Fruit fly (Drosophila melanogaster) whole organism, prepupa: ENCODE data around the gene CG2839.

Source experiments
- Blimp-1 ChIP-seq: fragments of 200-800 bp; sonication (Bioruptor generic); optimal IDR thresholded peaks from 3 replicates; lab custom pipeline; 2017; ENCODE audit warnings: missing biosample characterization, missing genetic modification characterization, mild to moderate bottlenecking, moderate library complexity, missing genetic modification reagents
- CG10631 ChIP-seq: fragments of 200-800 bp; sonication (Bioruptor generic); optimal IDR thresholded peaks from 2 replicates; lab custom pipeline; 2016; ENCODE audit warnings: missing biosample characterization, missing genetic modification characterization
- CG10669 ChIP-seq: fragments of 200-800 bp; sonication (Bioruptor generic); optimal IDR thresholded peaks from 3 replicates; lab custom pipeline; 2018; ENCODE audit warnings: missing biosample characterization, mild to moderate bottlenecking, missing genetic modification characterization, moderate library complexity
- CG11294 ChIP-seq: fragments of 200-800 bp; sonication (Bioruptor generic); IDR thresholded peaks from 2 replicates; pipeline ENCODE4 v1.3.6; 2022; ENCODE audit warnings: missing biosample characterization, missing genetic modification characterization
- CG11762 ChIP-seq: fragments of 200-800 bp; sonication (Bioruptor generic); optimal IDR thresholded peaks from 3 replicates; lab custom pipeline; 2016; ENCODE audit warnings: missing biosample characterization, missing genetic modification characterization; ENCODE audit not compliant: insufficient read depth
- CG11902 ChIP-seq: fragments of 200-800 bp; sonication (Bioruptor generic); optimal IDR thresholded peaks from 3 replicates; lab custom pipeline; 2016; ENCODE audit warnings: missing biosample characterization, missing genetic modification characterization
- CG15336 ChIP-seq: fragments of 200-800 bp; sonication (Bioruptor generic); IDR thresholded peaks from 2 replicates; pipeline ENCODE4 v1.3.6; 2022; ENCODE audit warnings: missing biosample characterization, missing genetic modification characterization
- CG1621 ChIP-seq: fragments of 200-800 bp; sonication (Bioruptor generic); optimal IDR thresholded peaks from 3 replicates; lab custom pipeline; 2018; ENCODE audit warnings: missing biosample characterization, mild to moderate bottlenecking, missing genetic modification characterization
- CG16779 ChIP-seq: fragments of 200-800 bp; sonication (Bioruptor generic); optimal IDR thresholded peaks from 3 replicates; lab custom pipeline; 2017; ENCODE audit warnings: missing biosample characterization, mild to moderate bottlenecking, missing genetic modification characterization
- CG3032 ChIP-seq: fragments of 200-800 bp; optimal IDR thresholded peaks from 2 replicates; lab custom pipeline; 2019; ENCODE audit warnings: missing biosample characterization, mild to moderate bottlenecking, missing genetic modification characterization, moderate library complexity
- CG31627 ChIP-seq: fragments of 200-800 bp; sonication (Bioruptor generic); optimal IDR thresholded peaks from 3 replicates; lab custom pipeline; 2016; ENCODE audit warnings: missing biosample characterization, missing genetic modification characterization
- CG32006 ChIP-seq: fragments of 200-800 bp; sonication (Bioruptor generic); optimal IDR thresholded peaks from 3 replicates; lab custom pipeline; 2017; ENCODE audit warnings: missing biosample characterization, mild to moderate bottlenecking, missing genetic modification characterization
- CG34406 ChIP-seq: fragments of 200-800 bp; sonication (Bioruptor generic); optimal IDR thresholded peaks from 3 replicates; lab custom pipeline; 2016; ENCODE audit warnings: missing biosample characterization, missing genetic modification characterization
- CG3919 ChIP-seq: fragments of 200-800 bp; sonication (Bioruptor generic); optimal IDR thresholded peaks from 3 replicates; lab custom pipeline; 2016; ENCODE audit warnings: missing biosample characterization, missing genetic modification characterization
- CG4318 ChIP-seq: fragments of 200-800 bp; sonication (Bioruptor generic); optimal IDR thresholded peaks from 3 replicates; lab custom pipeline; 2017; ENCODE audit warnings: missing biosample characterization, mild to moderate bottlenecking, missing genetic modification characterization
- CG6163 ChIP-seq: fragments of 200-800 bp; sonication (Bioruptor generic); IDR thresholded peaks from 3 replicates; pipeline ENCODE4 v1.3.6; 2022; ENCODE audit warnings: missing biosample characterization, missing genetic modification characterization
- CG6276 ChIP-seq: fragments of 200-800 bp; sonication (Bioruptor generic); optimal IDR thresholded peaks from 2 replicates; lab custom pipeline; 2017; ENCODE audit warnings: missing biosample characterization, mild to moderate bottlenecking, missing genetic modification characterization
- CG6792 ChIP-seq: fragments of 200-800 bp; sonication (Bioruptor generic); optimal IDR thresholded peaks from 3 replicates; lab custom pipeline; 2016; ENCODE audit warnings: missing biosample characterization, missing genetic modification characterization
- CG6808 ChIP-seq: fragments of 200-800 bp; sonication (Bioruptor generic); optimal IDR thresholded peaks from 3 replicates; lab custom pipeline; 2017; ENCODE audit warnings: missing biosample characterization, missing genetic modification characterization, mild to moderate bottlenecking, moderate library complexity, missing genetic modification reagents
- CG6854 ChIP-seq: fragments of 200-800 bp; sonication (Bioruptor generic); optimal IDR thresholded peaks from 2 replicates; lab custom pipeline; 2017; ENCODE audit warnings: missing biosample characterization, mild to moderate bottlenecking, missing genetic modification characterization
- CG7368 ChIP-seq: fragments of 200-800 bp; sonication (Bioruptor generic); optimal IDR thresholded peaks from 3 replicates; lab custom pipeline; 2016; ENCODE audit warnings: missing biosample characterization, missing genetic modification characterization
- CG8119 ChIP-seq: fragments of 200-800 bp; sonication (Bioruptor generic); IDR thresholded peaks from 3 replicates; pipeline ENCODE4 v1.3.6; 2022; ENCODE audit warnings: missing biosample characterization, missing genetic modification characterization
- CG8319 ChIP-seq: fragments of 200-800 bp; sonication (Bioruptor generic); optimal IDR thresholded peaks from 3 replicates; lab custom pipeline; 2016; ENCODE audit warnings: missing biosample characterization, missing genetic modification characterization
- CG8632 ChIP-seq: fragments of 200-800 bp; sonication (Bioruptor generic); optimal IDR thresholded peaks from 3 replicates; lab custom pipeline; 2016; ENCODE audit warnings: missing biosample characterization, missing genetic modification characterization
- CG9139 ChIP-seq: fragments of 200-800 bp; sonication (Bioruptor generic); optimal IDR thresholded peaks from 3 replicates; lab custom pipeline; 2017; ENCODE audit warnings: missing biosample characterization, mild to moderate bottlenecking, missing genetic modification characterization
- Eip75B ChIP-seq: fragments of 200-800 bp; sonication (Bioruptor generic); optimal IDR thresholded peaks from 3 replicates; lab custom pipeline; 2016; ENCODE audit warnings: missing biosample characterization, missing genetic modification characterization
- Eip78C ChIP-seq: fragments of 200-800 bp; sonication (Bioruptor generic); peaks from one replicate; lab custom pipeline; 2016; ENCODE audit warnings: missing biosample characterization, missing genetic modification characterization
- Eip93F ChIP-seq: fragments of 200-800 bp; sonication (Bioruptor generic); optimal IDR thresholded peaks from 2 replicates; lab custom pipeline; 2016; ENCODE audit warnings: missing biosample characterization, mild to moderate bottlenecking, missing genetic modification characterization
- Gug ChIP-seq: fragments of 200-800 bp; sonication (Bioruptor generic); IDR thresholded peaks from 2 replicates; pipeline ENCODE4 v1.3.6; 2022; ENCODE audit warnings: missing biosample characterization, missing genetic modification characterization
- Hr38 ChIP-seq: sonication (Bioruptor generic); optimal IDR thresholded peaks from 2 replicates; lab custom pipeline; 2016; ENCODE audit warnings: missing biosample characterization, missing genetic modification characterization
- Hr39 ChIP-seq: fragments of 200-800 bp; sonication (Bioruptor generic); optimal IDR thresholded peaks from 2 replicates; lab custom pipeline; 2016; ENCODE audit warnings: missing biosample characterization, missing genetic modification characterization
- Met ChIP-seq: fragments of 200-800 bp; sonication (Bioruptor generic); optimal IDR thresholded peaks from 3 replicates; lab custom pipeline; 2016; ENCODE audit warnings: missing biosample characterization, missing genetic modification characterization
- OdsH ChIP-seq: fragments of 200-800 bp; sonication (Bioruptor generic); optimal IDR thresholded peaks from 3 replicates; lab custom pipeline; 2016; ENCODE audit warnings: missing biosample characterization, missing genetic modification characterization
- Smox ChIP-seq: fragments of 200-800 bp; sonication (Bioruptor generic); optimal IDR thresholded peaks from 3 replicates; lab custom pipeline; 2016; ENCODE audit warnings: missing biosample characterization, missing genetic modification characterization
- Sox102F ChIP-seq: fragments of 200-800 bp; sonication (Bioruptor generic); optimal IDR thresholded peaks from 2 replicates; lab custom pipeline; 2016; ENCODE audit warnings: missing biosample characterization, mild to moderate bottlenecking, missing genetic modification characterization
- Sox14 ChIP-seq: fragments of 200-800 bp; sonication (Bioruptor generic); optimal IDR thresholded peaks from 3 replicates; lab custom pipeline; 2016; ENCODE audit warnings: missing biosample characterization, missing genetic modification characterization
- Sox15 ChIP-seq: fragments of 200-800 bp; sonication (Bioruptor generic); optimal IDR thresholded peaks from 3 replicates; lab custom pipeline; 2016; ENCODE audit warnings: missing biosample characterization, missing genetic modification characterization
- achi ChIP-seq: fragments of 200-800 bp; sonication (Bioruptor generic); optimal IDR thresholded peaks from 3 replicates; lab custom pipeline; 2016; ENCODE audit warnings: missing biosample characterization, missing genetic modification characterization
- acj6 ChIP-seq: fragments of 200-800 bp; sonication (Bioruptor generic); optimal IDR thresholded peaks from 3 replicates; lab custom pipeline; 2016; ENCODE audit warnings: missing biosample characterization, missing genetic modification characterization
- cyc ChIP-seq: fragments of 200-800 bp; sonication (Bioruptor generic); optimal IDR thresholded peaks from 3 replicates; lab custom pipeline; 2016; ENCODE audit warnings: missing biosample characterization, missing genetic modification characterization
- dsx ChIP-seq: fragments of 200-800 bp; optimal IDR thresholded peaks from 3 replicates; lab custom pipeline; 2019; ENCODE audit warnings: missing biosample characterization, mild to moderate bottlenecking, missing genetic modification characterization, moderate library complexity; ENCODE audit not compliant: poor library complexity, severe bottlenecking
- eg ChIP-seq: fragments of 200-800 bp; sonication (Bioruptor generic); IDR thresholded peaks from 3 replicates; pipeline ENCODE4 v1.3.6; 2022; ENCODE audit warnings: missing biosample characterization, missing genetic modification characterization
- esn ChIP-seq: fragments of 200-800 bp; sonication (Bioruptor generic); optimal IDR thresholded peaks from 2 replicates; lab custom pipeline; 2016; ENCODE audit warnings: missing biosample characterization, mild to moderate bottlenecking, missing genetic modification characterization, moderate library complexity
- fkh ChIP-seq: fragments of 200-800 bp; sonication (Bioruptor generic); optimal IDR thresholded peaks from 3 replicates; lab custom pipeline; 2017; ENCODE audit warnings: missing biosample characterization, mild to moderate bottlenecking, missing genetic modification characterization, moderate library complexity
- lz ChIP-seq: fragments of 200-800 bp; sonication (Bioruptor generic); optimal IDR thresholded peaks from 3 replicates; lab custom pipeline; 2016; ENCODE audit warnings: missing biosample characterization, missing genetic modification characterization
- pdm3 ChIP-seq: fragments of 200-800 bp; sonication (Bioruptor generic); optimal IDR thresholded peaks from 3 replicates; lab custom pipeline; 2016; ENCODE audit warnings: missing biosample characterization, missing genetic modification characterization
- salr ChIP-seq, 2 experiments: fragments of 200-800 bp; sonication (Bioruptor generic); optimal IDR thresholded peaks; 3 replicates each; lab custom pipeline; 2016 to 2018; ENCODE audit warnings: missing biosample characterization in 2 of 2, missing genetic modification characterization in 2 of 2, mild to moderate bottlenecking in 1 of 2
- spab ChIP-seq: fragments of 200-800 bp; sonication (Bioruptor generic); optimal IDR thresholded peaks from 2 replicates; lab custom pipeline; 2017; ENCODE audit warnings: missing biosample characterization, mild to moderate bottlenecking, missing genetic modification characterization, missing genetic modification reagents
- ss ChIP-seq, 2 experiments: fragments of 200-800 bp; sonication (Bioruptor generic); optimal IDR thresholded peaks; 2 replicates in 1 of 2; 3 replicates in 1 of 2; lab custom pipeline; 2017 to 2018; ENCODE audit warnings: mild to moderate bottlenecking in 2 of 2, missing biosample characterization in 2 of 2, missing genetic modification characterization in 2 of 2, moderate library complexity in 1 of 2
- svp ChIP-seq: fragments of 200-800 bp; sonication (Bioruptor generic); peaks from one replicate; lab custom pipeline; 2016; ENCODE audit warnings: missing biosample characterization, missing genetic modification characterization
- topi ChIP-seq: fragments of 200-800 bp; sonication (Bioruptor generic); optimal IDR thresholded peaks from 3 replicates; lab custom pipeline; 2016; ENCODE audit warnings: missing biosample characterization, missing genetic modification characterization
- vri ChIP-seq: fragments of 200-800 bp; sonication (Bioruptor generic); optimal IDR thresholded peaks from 3 replicates; lab custom pipeline; 2016; ENCODE audit warnings: missing biosample characterization, mild to moderate bottlenecking, missing genetic modification characterization

The CG2839 gene

DNA sequence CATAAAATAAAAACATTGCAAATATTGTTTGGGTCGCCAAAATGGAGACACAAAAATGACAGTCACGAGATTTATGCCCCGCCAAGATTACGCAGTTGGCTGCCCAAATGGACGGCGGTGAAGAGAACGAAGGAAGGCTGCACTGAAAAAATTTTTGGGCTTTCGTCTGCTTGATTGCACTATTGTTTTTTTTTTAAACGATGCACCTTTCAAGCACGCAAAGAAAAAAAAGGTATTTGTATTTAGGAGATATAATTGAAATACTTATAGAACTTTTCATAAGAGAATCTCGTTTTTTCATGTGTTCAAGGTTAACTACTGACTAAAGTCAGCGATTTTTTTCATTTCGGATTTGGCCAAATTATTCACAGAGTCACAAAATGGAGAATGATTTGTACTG is 25.4 kb downstream of the CG2839 start:
- TF ChIP-seq Hr39 (GFP tag; lab: Kevin White, UChicago) (peak; percentile 81), svp (peak; percentile 89), Blimp-1 (no peak), CG6163 (GFP tag; lab: Robert Waterston, UW) (peak; percentile 49; the same call in 2 of the 3 replicates), fkh (no peak), CG34406 (GFP tag; lab: Kevin White, UChicago) (peak; percentile 33), Hr38 (GFP tag; lab: Kevin White, UChicago) (no peak), Eip78C (peak; percentile 81), CG6276 (GFP tag; lab: Kevin White, UChicago) (no peak), CG11294 (GFP tag; lab: Robert Waterston, UW) (no peak), eg (GFP tag; lab: Robert Waterston, UW) (peak; percentile 25; the same call in 1 of the 3 replicates), CG8319 (GFP tag; lab: Kevin White, UChicago) (no peak), achi (GFP tag; lab: Kevin White, UChicago) (peak; percentile 52), CG3032 (tag; lab: Kevin White, UChicago) (no peak), lz (GFP tag; lab: Kevin White, UChicago) (peak; percentile 73), CG1621 (tag; lab: Kevin White, UChicago) (no peak), Gug (no peak), CG16779 (tag; lab: Kevin White, UChicago) (no peak), Met (peak; percentile 83), Eip75B (peak; percentile 58), CG8632 (GFP tag; lab: Kevin White, UChicago) (peak; percentile 14), CG6792 (GFP tag; lab: Kevin White, UChicago) (peak; percentile 43), CG7368 (GFP tag; lab: Kevin White, UChicago) (peak; percentile 14), CG6808 (GFP tag; lab: Kevin White, UChicago) (no peak), Sox14 (GFP tag; lab: Kevin White, UChicago) (peak; percentile 44), pdm3 (peak; percentile 56), OdsH (GFP tag; lab: Kevin White, UChicago) (peak; percentile 54), esn (GFP tag; lab: Kevin White, UChicago) (peak; percentile 85), CG10669 (peak; percentile 9), CG4318 (no peak), Sox102F (GFP tag; lab: Kevin White, UChicago) (peak; percentile 83), CG6854 (GFP tag; lab: Kevin White, UChicago) (no peak), vri (GFP tag; lab: Kevin White, UChicago) (peak; percentile 74), dsx (GFP tag; lab: Kevin White, UChicago) (no peak), Sox15 (GFP tag; lab: Kevin White, UChicago) (peak; percentile 30), CG31627 (GFP tag; lab: Kevin White, UChicago) (peak; percentile 78), CG9139 (no peak), CG11762 (GFP tag; lab: Kevin White, UChicago) (no peak), topi (GFP tag; lab: Kevin White, UChicago) (peak; percentile 84), Smox (GFP tag; lab: Kevin White, UChicago) (peak; percentile 76), CG8119 (GFP tag; lab: Robert Waterston, UW) (no peak), Eip93F (GFP tag; lab: Kevin White, UChicago) (peak; percentile 22), spab (no peak), salr (GFP tag; optimal IDR thresholded peaks at IDR 0.05; lab: Kevin White, UChicago) (no peak), CG32006 (peak; percentile 25), CG11902 (GFP tag; lab: Kevin White, UChicago) (peak; percentile 28), ss (GFP tag; optimal IDR thresholded peaks at IDR 0.05; lab: Kevin White, UChicago) (no peak), CG3919 (GFP tag; lab: Kevin White, UChicago) (peak; percentile 58), cyc (GFP tag; lab: Kevin White, UChicago) (peak; percentile 74), acj6 (peak; percentile 47), CG10631 (peak; percentile 15), CG15336 (GFP tag; lab: Robert Waterston, UW) (0 out of 2 replicates have a peak, but pooled peaks have one; percentile 18)
